Fruit fly (Drosophila melanogaster): ENCODE results near the gene Dim1.

Gene Dim1

dm6 chr2L:4442010-4442587 lies 39.0 kb downstream of the Dim1 start, which contains the start of the genes Sfp24F and CG15432 (continued):
- TF ChIP-seq CG30020 (tag; optimal IDR thresholded peaks at IDR 0.05) (peak; percentile 76), unc-4 (GFP tag; IDR thresholded peaks at IDR 0.05; ENCODE audit: partially characterized antibody) (peak; percentile 55), Opbp (GFP tag; IDR thresholded peaks at IDR 0.05; ENCODE audit: partially characterized antibody) (peak; percentile 39; the same call in 1 of the 3 replicates), CG1603 (tag; optimal IDR thresholded peaks at IDR 0.05) (peak; percentile 99), CG4617 (GFP tag; optimal IDR thresholded peaks at IDR 0.05; ENCODE audit: borderline replicate concordance) (peak; percentile 38), CG11560 (tag; IDR thresholded peaks at IDR 0.05) (peak; percentile 98), MBD-R2 (GFP tag; IDR thresholded peaks at IDR 0.05) (peak; percentile 87), slp2 (GFP tag; optimal IDR thresholded peaks at IDR 0.05) (peak; percentile 27), CG9437 (GFP tag; optimal IDR thresholded peaks at IDR 0.05) (peak; percentile 94), Scr (GFP tag; IDR thresholded peaks at IDR 0.05; ENCODE audit: partially characterized antibody) (peak; percentile 65)

DNA sequence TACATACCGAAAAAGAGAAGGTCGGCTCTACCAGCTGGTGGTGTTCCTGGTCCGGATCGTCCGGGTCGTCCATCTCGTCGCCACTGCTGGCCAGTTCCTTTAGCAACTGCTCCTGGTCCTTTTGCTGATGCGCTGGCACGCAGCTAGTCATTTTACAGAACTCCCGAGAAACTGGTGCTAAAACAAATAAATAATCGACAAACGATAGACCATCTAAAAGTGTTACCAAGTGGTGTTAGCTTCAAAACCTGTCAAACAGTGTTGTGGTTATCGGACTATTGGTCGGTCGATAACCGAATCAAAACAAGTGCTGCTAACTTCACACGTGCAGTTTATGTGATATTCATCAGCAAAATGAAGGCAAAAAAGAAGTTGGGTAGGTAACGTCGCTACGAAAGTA lies 41.4 kb downstream of the Dim1 start, which contains the start of the genes morgue and Elp3:
Gene morgue (minus strand): TSS at position 224 of the 400 bp plus-strand sequence.
Gene Elp3 (plus strand): TSS at position 276 of the 400 bp plus-strand sequence.
- peak; percentile 45 for TF ChIP-seq cwo (GFP tag; optimal IDR thresholded peaks at IDR 0.05)
- TF ChIP-seq CG16813 (GFP tag; IDR thresholded peaks at IDR 0.05; ENCODE audit: partially characterized antibody): peak; percentile 74
- peak; percentile 50 for TF ChIP-seq BEAF-32 (GFP tag; optimal IDR thresholded peaks at IDR 0.05)
- peak; percentile 79 for TF ChIP-seq zen2 (GFP tag; IDR thresholded peaks at IDR 0.05; ENCODE audit: partially characterized antibody)
- no peak for TF ChIP-seq CG14050 (GFP tag; IDR thresholded peaks at IDR 0.05)
- no peak for TF ChIP-seq CG11504 (tag; optimal IDR thresholded peaks at IDR 0.05)
- no peak for TF ChIP-seq Atf3 (GFP tag; optimal IDR thresholded peaks at IDR 0.05)
- peak; percentile 87 for TF ChIP-seq bbx (GFP tag; IDR thresholded peaks at IDR 0.05; ENCODE audit: partially characterized antibody)
- peak; percentile 78 for TF ChIP-seq CG34224 (GFP tag; IDR thresholded peaks at IDR 0.05; ENCODE audit: partially characterized antibody)
- no peak for TF ChIP-seq Hmx (GFP tag; optimal IDR thresholded peaks at IDR 0.05)
- TF ChIP-seq Dref (GFP tag; IDR thresholded peaks at IDR 0.05): peak; percentile 86
- 0 out of 2 replicates have a peak, but pooled peaks have one; percentile 6 for TF ChIP-seq Xrp1 (GFP tag; IDR thresholded peaks at IDR 0.05)
- TF ChIP-seq Sry-δ (GFP tag; optimal IDR thresholded peaks at IDR 0.05): peak; percentile 61
- peak; percentile 86 for TF ChIP-seq MESR4 (GFP tag; optimal IDR thresholded peaks at IDR 0.05)
- peak; percentile 82 for TF ChIP-seq Bgb (GFP tag; IDR thresholded peaks at IDR 0.05; ENCODE audit: partially characterized antibody)
- peak; percentile 82 for TF ChIP-seq ato (GFP tag; IDR thresholded peaks at IDR 0.05; ENCODE audit: partially characterized antibody)
- TF ChIP-seq lmd (GFP tag; IDR thresholded peaks at IDR 0.05): no peak
- TF ChIP-seq dm (GFP tag; optimal IDR thresholded peaks at IDR 0.05): peak; percentile 89
- no peak for TF ChIP-seq fd3F (GFP tag; optimal IDR thresholded peaks at IDR 0.05)
- peak; percentile 68 for TF ChIP-seq sna (GFP tag; IDR thresholded peaks at IDR 0.05; ENCODE audit: partially characterized antibody)
- no peak for TF ChIP-seq CG8290 (GFP tag; optimal IDR thresholded peaks at IDR 0.05)
- peak in 1 of 2 experiments; percentile 50 for TF ChIP-seq CG8290 (tag; optimal IDR thresholded peaks at IDR 0.05)
- TF ChIP-seq sens (GFP tag): peak; percentile 56
- TF ChIP-seq CG18599 (GFP tag; optimal IDR thresholded peaks at IDR 0.05): no peak
- peak; percentile 81 for TF ChIP-seq gfzf (GFP tag; optimal IDR thresholded peaks at IDR 0.05)
- no peak for TF ChIP-seq Atf-2 (GFP tag; optimal IDR thresholded peaks at IDR 0.05)
- no peak for TF ChIP-seq Nf-YA (GFP tag; IDR thresholded peaks at IDR 0.05)
- peak; percentile 14 for TF ChIP-seq mirr (GFP tag; optimal IDR thresholded peaks at IDR 0.05)
- no peak for TF ChIP-seq ash1 (GFP tag; optimal IDR thresholded peaks at IDR 0.05)
- TF ChIP-seq row (GFP tag; IDR thresholded peaks at IDR 0.05): 0 out of 3 replicates have a peak, but pooled peaks have one; percentile 14
- peak; percentile 82 for TF ChIP-seq nerfin-2 (GFP tag; IDR thresholded peaks at IDR 0.05; ENCODE audit: partially characterized antibody)
- TF ChIP-seq Scr (GFP tag; IDR thresholded peaks at IDR 0.05; ENCODE audit: partially characterized antibody): peak; percentile 70
- TF ChIP-seq pzg (GFP tag; optimal IDR thresholded peaks at IDR 0.05): peak; percentile 84
- no peak for TF ChIP-seq CG15011 (GFP tag; optimal IDR thresholded peaks at IDR 0.05)
- TF ChIP-seq Elba2 (GFP tag; optimal IDR thresholded peaks at IDR 0.05): peak; percentile 56
- TF ChIP-seq Myb (GFP tag; optimal IDR thresholded peaks at IDR 0.05): peak; percentile 34
- peak; percentile 51 for TF ChIP-seq CG15514 (GFP tag; optimal IDR thresholded peaks at IDR 0.05)
- TF ChIP-seq mld (GFP tag; IDR thresholded peaks at IDR 0.05; ENCODE audit: partially characterized antibody): peak; percentile 89

Measured in whole organism, embryonic.